Worm (Caenorhabditis elegans): ENCODE data around the gene Y43F4B.10.

Gene Y43F4B.10

ce11 chrIII:13340504-13341274 is 26.8 kb downstream of the Y43F4B.10 start:
- TF ChIP-seq unc-42 (tag; optimal IDR thresholded peaks at IDR 0.05) (peak; percentile 95), ceh-14 (tag; optimal IDR thresholded peaks at IDR 0.05) (peak; percentile 25), zip-5 (tag; optimal IDR thresholded peaks at IDR 0.05) (no peak), ceh-31 (tag; optimal IDR thresholded peaks at IDR 0.05) (peak; percentile 24)

DNA sequence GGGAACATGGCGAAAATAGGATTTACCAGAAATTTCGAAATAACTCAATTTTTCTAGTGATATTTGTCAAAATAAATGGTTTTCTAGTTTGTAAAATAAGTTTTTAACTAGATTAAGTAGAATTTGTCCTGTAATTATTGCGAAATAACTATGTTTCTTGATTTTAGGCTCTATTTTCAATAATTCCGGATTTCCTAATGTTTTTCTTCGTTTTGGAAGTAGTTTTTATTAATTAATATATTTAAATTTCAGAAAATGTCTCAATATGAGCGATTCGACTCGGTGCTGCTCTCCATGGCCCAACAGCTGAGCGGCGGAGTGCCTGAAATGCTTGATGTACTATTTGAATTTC is 27.4 kb downstream of the Y43F4B.10 start, which contains the start of gene nud-1:
TSS of gene nud-1 (plus strand) at position 253 of the 352 bp plus-strand sequence.
- TF ChIP-seq eyg-1 (tag; optimal IDR thresholded peaks at IDR 0.05) (no peak), K02D7.2 (tag; optimal IDR thresholded peaks at IDR 0.05) (no peak), unc-86 (tag; optimal IDR thresholded peaks at IDR 0.05) (no peak), ceh-9 (tag; optimal IDR thresholded peaks at IDR 0.05) (no peak), ceh-2 (tag; optimal IDR thresholded peaks at IDR 0.05) (no peak), pax-1 (tag; optimal IDR thresholded peaks at IDR 0.05) (no peak), sox-2 (GFP tag; IDR thresholded peaks at IDR 0.05) (no peak), elt-2 (tag; optimal IDR thresholded peaks at IDR 0.05) (no peak)

DNA sequence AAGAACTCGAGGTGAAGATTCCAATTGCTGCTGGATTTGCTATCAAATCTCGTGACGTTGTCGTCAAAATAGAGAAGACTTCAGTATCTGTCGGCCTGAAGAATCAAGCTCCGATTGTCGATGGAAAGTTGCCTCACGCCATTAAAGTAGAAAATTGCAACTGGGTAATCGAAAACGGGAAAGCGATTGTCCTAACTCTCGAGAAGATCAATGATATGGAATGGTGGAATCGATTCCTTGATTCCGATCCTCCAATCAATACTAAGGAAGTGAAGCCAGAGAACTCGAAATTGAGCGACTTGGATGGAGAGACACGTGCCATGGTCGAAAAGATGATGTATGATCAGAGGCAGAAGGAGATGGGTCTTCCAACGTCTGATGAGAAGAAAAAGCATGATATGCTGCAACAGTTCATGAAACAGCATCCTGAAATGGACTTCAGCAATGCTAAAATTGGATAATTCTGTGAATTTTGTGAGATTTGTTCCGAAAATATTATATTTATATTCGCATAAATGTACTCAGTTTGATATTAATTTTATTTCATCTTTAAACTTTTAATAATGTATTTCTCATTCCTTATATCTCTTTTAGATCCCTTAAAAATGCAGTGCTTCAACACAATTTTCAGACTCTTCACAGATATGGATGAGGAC is 28.3 kb downstream of the Y43F4B.10 start, which contains the start of gene dro-1:
TSS of gene dro-1 (plus strand) at position 606 of the 656 bp plus-strand sequence.
- TF ChIP-seq ref-2 (tag; optimal IDR thresholded peaks at IDR 0.05): no peak
- TF ChIP-seq ttx-3 (tag; optimal IDR thresholded peaks at IDR 0.05): no peak
- no peak for TF ChIP-seq C08G9.2 (tag; optimal IDR thresholded peaks at IDR 0.05)
- no peak for TF ChIP-seq fax-1 (tag; optimal IDR thresholded peaks at IDR 0.05)
- no peak for TF ChIP-seq ceh-19 (GFP tag; optimal IDR thresholded peaks at IDR 0.05)
- TF ChIP-seq rnt-1 (tag; optimal IDR thresholded peaks at IDR 0.05): no peak
- TF ChIP-seq pqm-1 (tag; optimal IDR thresholded peaks at IDR 0.05): no peak
- no peak for TF ChIP-seq pax-1 (tag; optimal IDR thresholded peaks at IDR 0.05)
- no peak for TF ChIP-seq tbx-2 (tag; optimal IDR thresholded peaks at IDR 0.05)
- TF ChIP-seq fkh-10 (GFP tag; optimal IDR thresholded peaks at IDR 0.05): no peak
- TF ChIP-seq hlh-15 (tag; optimal IDR thresholded peaks at IDR 0.05): no peak
- no peak for TF ChIP-seq F13H6.1 (tag; optimal IDR thresholded peaks at IDR 0.05)
- TF ChIP-seq syd-9 (tag; optimal IDR thresholded peaks at IDR 0.05): no peak
- TF ChIP-seq nhr-232 (tag; optimal IDR thresholded peaks at IDR 0.05): no peak

DNA sequence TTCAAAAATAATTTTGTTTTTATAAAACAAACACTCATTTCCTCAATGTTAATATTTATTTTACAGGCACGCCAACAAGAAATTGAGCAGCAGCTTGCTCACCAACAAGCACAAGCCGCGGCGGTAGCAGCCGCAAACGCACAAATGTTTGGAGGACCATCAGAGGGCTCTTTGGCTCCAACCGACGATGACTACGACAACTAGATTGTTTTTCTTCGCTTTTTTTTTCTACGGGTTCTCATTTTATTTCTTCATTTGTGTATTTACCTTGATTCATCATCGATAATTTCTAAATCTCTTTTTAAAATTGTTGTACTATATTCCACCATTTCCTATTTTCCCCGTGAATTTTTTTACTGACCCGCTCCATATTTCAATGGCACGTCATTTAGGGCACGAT is 29.2 kb downstream of the Y43F4B.10 start, which contains the start of gene ife-1:
TSS of gene ife-1 (plus strand) at position 301 of the 400 bp plus-strand sequence.
- TF ChIP-seq gmeb-2 (tag; optimal IDR thresholded peaks at IDR 0.05) (no peak), ets-4 (tag; optimal IDR thresholded peaks at IDR 0.05) (no peak), nfya-1 (tag; optimal IDR thresholded peaks at IDR 0.05) (no peak), pha-4 (tag; optimal IDR thresholded peaks at IDR 0.05) (no peak), fax-1 (tag; optimal IDR thresholded peaks at IDR 0.05) (no peak), ceh-6 (GFP tag; optimal IDR thresholded peaks at IDR 0.05) (no peak), rnt-1 (tag; optimal IDR thresholded peaks at IDR 0.05) (no peak), ceh-22 (tag; optimal IDR thresholded peaks at IDR 0.05) (no peak)

- TF ChIP-seq ama-1 (optimal IDR thresholded peaks at IDR 0.05) (no peak), C08G9.2 (tag; optimal IDR thresholded peaks at IDR 0.05) (no peak), ceh-9 (tag; optimal IDR thresholded peaks at IDR 0.05) (no peak), nfya-1 (tag; optimal IDR thresholded peaks at IDR 0.05) (no peak), sox-4 (tag; optimal IDR thresholded peaks at IDR 0.05) (no peak), pag-3 (tag; optimal IDR thresholded peaks at IDR 0.05; ENCODE audit: borderline replicate concordance) (no peak), ceh-24 (tag; optimal IDR thresholded peaks at IDR 0.05) (no peak), ceh-48 (tag; optimal IDR thresholded peaks at IDR 0.05) (no peak), C38D4.7 (GFP tag; optimal IDR thresholded peaks at IDR 0.05) (no peak), ceh-14 (tag; optimal IDR thresholded peaks at IDR 0.05) (no peak), ceh-22 (tag; optimal IDR thresholded peaks at IDR 0.05) (no peak), elt-4 (tag; optimal IDR thresholded peaks at IDR 0.05) (no peak), npax-4 (tag; optimal IDR thresholded peaks at IDR 0.05) (no peak), pros-1 (tag; optimal IDR thresholded peaks at IDR 0.05) (no peak), hlh-8 (tag; optimal IDR thresholded peaks at IDR 0.05) (no peak)
Measured at ce11 chrIII:13343562-13344139, 29.8 kb downstream of the Y43F4B.10 start.
